Worm (Caenorhabditis elegans) whole organism, early embryonic: ENCODE measurements around the gene gsy-1.

Experiments used
- ama-1 ChIP-seq: fragments of 150-350 bp; optimal IDR thresholded peaks from 2 replicates; lab custom pipeline; 2014
- hmg-4 ChIP-seq: fragments of 200-800 bp; sonication (Bioruptor generic); optimal IDR thresholded peaks from 2 replicates; lab custom pipeline; 2018; ENCODE audit warnings: mild to moderate bottlenecking, missing genetic modification characterization, missing compliant biosample characterization

ce11 chrII:12880406-12880805 lies 2.5 kb upstream of the gsy-1 start, which contains the start of gene F35C5.1:
- no peak for TF ChIP-seq hmg-4
- no peak for TF ChIP-seq ama-1 (lab: Kevin White, UChicago)
